Fruit fly (Drosophila melanogaster) ovary, adult (tissue): ENCODE results near the gene Os-C.
A peak's percentile ranks its signal among the peaks of the same experiment; 100 is the strongest.

Source experiments
- CG17801 ChIP-seq: fragments of 200-800 bp; optimal IDR thresholded peaks from 2 replicates; lab custom pipeline; 2019; ENCODE audit warnings: missing biosample characterization, mild to moderate bottlenecking, missing genetic modification characterization, moderate library complexity; ENCODE audit not compliant: partially characterized antibody

Os-C gene

dm6 chr3R:8001074-8001669, 22.4 kb downstream of the Os-C start, which contains the start of the genes Kmn2 and CG2698:
TSS of gene Kmn2 (minus strand) at chr3R:8001309.
TSS of gene CG2698 (plus strand) at chr3R:8001562.
- peak; percentile 90 for TF ChIP-seq CG17801 (GFP tag; lab: Kevin White, UChicago)

- TF ChIP-seq CG17801 (GFP tag; lab: Kevin White, UChicago), result no peak
Observed at dm6 chr3R:8007595-8008255, 29.0 kb downstream of the Os-C start, which contains the start of gene CG2767. TSS of gene CG2767 (minus strand) at chr3R:8008110.

dm6 chr3R:8009080-8009620, 30.4 kb downstream of the Os-C start, which contains the start of the genes CG11052 and CG3223:
TSS of gene CG11052 (minus strand) at chr3R:8009297.
TSS of gene CG3223 (plus strand) at chr3R:8009400.
- TF ChIP-seq CG17801 (GFP tag; lab: Kevin White, UChicago), result peak; percentile 26

- peak; percentile 66 for TF ChIP-seq CG17801 (GFP tag; lab: Kevin White, UChicago)
Observed at dm6 chr3R:8013121-8014009, 34.6 kb downstream of the Os-C start, which contains the start of the genes CG10435 and Pbp95. TSS of gene CG10435 (minus strand) at chr3R:8013201. TSS of gene Pbp95 (plus strand) at chr3R:8013791.

dm6 chr3R:8026515-8026914, 47.8 kb downstream of the Os-C start:
- no peak for TF ChIP-seq CG17801 (GFP tag; lab: Kevin White, UChicago)

- TF ChIP-seq CG17801 (GFP tag; lab: Kevin White, UChicago), result peak; percentile 16
Observed at dm6 chr3R:8027203-8027688, 48.5 kb downstream of the Os-C start.
